Fruit fly (Drosophila melanogaster): Measurements from ENCODE around the gene Mcm3.

- no peak for TF ChIP-seq CTCF (optimal IDR thresholded peaks at IDR 0.05)
- TF ChIP-seq CG8478 (optimal IDR thresholded peaks at IDR 0.05): no peak
These were observed 13.7 kb downstream of the Mcm3 start for dm6 chrX:5337316-5337715.

Measured in S2 (cell line).